Fruit fly (Drosophila melanogaster) whole organism, embryonic: ENCODE data around the gene trr.

ENCODE experiments used
- ATbp ChIP-seq: fragments of 200-800 bp; sonication (Bioruptor generic); optimal IDR thresholded peaks from 2 replicates; lab custom pipeline; 2017; ENCODE audit warnings: missing biosample characterization, mild to moderate bottlenecking, missing genetic modification characterization, missing genetic modification reagents
- Abd-B ChIP-seq: fragments of 200-800 bp; sonication (Bioruptor generic); optimal IDR thresholded peaks from 2 replicates; lab custom pipeline; 2018; ENCODE audit warnings: missing biosample characterization, mild to moderate bottlenecking, missing genetic modification characterization, moderate library complexity
- Aef1 ChIP-seq: fragments of 200-800 bp; sonication (Bioruptor generic); IDR thresholded peaks from 3 replicates; pipeline ENCODE4 v1.3.6; 2022; ENCODE audit warnings: missing biosample characterization, missing genetic modification characterization
- BtbVII ChIP-seq: fragments of 200-800 bp; sonication (Bioruptor generic); optimal IDR thresholded peaks from 3 replicates; lab custom pipeline; 2017; ENCODE audit warnings: missing biosample characterization, mild to moderate bottlenecking, missing genetic modification characterization
- CG10321 ChIP-seq: fragments of 200-800 bp; sonication (Bioruptor generic); IDR thresholded peaks from 2 replicates; pipeline ENCODE4 v1.3.6; 2022; ENCODE audit warnings: missing biosample characterization, missing genetic modification characterization
- CG10654 ChIP-seq: fragments of 200-800 bp; sonication (Bioruptor generic); optimal IDR thresholded peaks from 2 replicates; lab custom pipeline; 2016; ENCODE audit warnings: missing biosample characterization, missing genetic modification characterization
- CG11560 ChIP-seq: fragments of 200-800 bp; sonication (Bioruptor generic); IDR thresholded peaks from 3 replicates; pipeline ENCODE4 v1.3.6; 2022; ENCODE audit warnings: missing biosample characterization, missing genetic modification characterization
- CG12744 ChIP-seq: fragments of 200-800 bp; sonication (Bioruptor generic); optimal IDR thresholded peaks from 2 replicates; lab custom pipeline; 2016; ENCODE audit warnings: missing biosample characterization, missing genetic modification characterization
- CG1529 ChIP-seq: fragments of 200-800 bp; sonication (Bioruptor generic); optimal IDR thresholded peaks from 3 replicates; lab custom pipeline; 2018; ENCODE audit warnings: missing biosample characterization, missing genetic modification characterization
- CG15479 ChIP-seq: fragments of 200-800 bp; sonication (Bioruptor generic); optimal IDR thresholded peaks from 3 replicates; lab custom pipeline; 2019; ENCODE audit warnings: missing biosample characterization, mild to moderate bottlenecking, missing genetic modification characterization, moderate library complexity
- CG1602 ChIP-seq: fragments of 200-800 bp; sonication (Bioruptor generic); optimal IDR thresholded peaks from 3 replicates; lab custom pipeline; 2016; ENCODE audit warnings: missing biosample characterization, missing genetic modification characterization
- CG1647 ChIP-seq: fragments of 200-800 bp; sonication (Bioruptor generic); optimal IDR thresholded peaks from 3 replicates; lab custom pipeline; 2016; ENCODE audit warnings: missing biosample characterization, missing genetic modification characterization
- CG17612 ChIP-seq: fragments of 200-800 bp; sonication (Bioruptor generic); IDR thresholded peaks from 2 replicates; pipeline ENCODE4 v1.3.6; 2022; ENCODE audit warnings: missing biosample characterization, missing genetic modification characterization
- CG2712 ChIP-seq: fragments of 200-800 bp; optimal IDR thresholded peaks from 3 replicates; lab custom pipeline; 2019; ENCODE audit warnings: missing biosample characterization, mild to moderate bottlenecking, missing genetic modification characterization, moderate library complexity
- CG34422 ChIP-seq: fragments of 200-800 bp; sonication (Bioruptor generic); IDR thresholded peaks from 3 replicates; pipeline ENCODE4 v1.3.6; 2022; ENCODE audit warnings: missing biosample characterization, missing genetic modification characterization
- CG42726 ChIP-seq: fragments of 200-800 bp; sonication (Bioruptor generic); IDR thresholded peaks from 2 replicates; pipeline ENCODE4 v1.3.6; 2022; ENCODE audit warnings: missing biosample characterization, missing genetic modification characterization; ENCODE audit not compliant: partially characterized antibody
- CG6854 ChIP-seq: fragments of 200-800 bp; sonication (Bioruptor generic); optimal IDR thresholded peaks from 3 replicates; lab custom pipeline; 2017; ENCODE audit warnings: missing biosample characterization, mild to moderate bottlenecking, missing genetic modification characterization
- CG7271 ChIP-seq: fragments of 200-800 bp; sonication (Bioruptor generic); optimal IDR thresholded peaks from 2 replicates; lab custom pipeline; 2018; ENCODE audit warnings: missing biosample characterization, mild to moderate bottlenecking, missing genetic modification characterization, moderate library complexity
- CG8924 ChIP-seq: fragments of 200-800 bp; optimal IDR thresholded peaks from 3 replicates; lab custom pipeline; 2019; ENCODE audit warnings: missing biosample characterization, mild to moderate bottlenecking, missing genetic modification characterization, moderate library complexity
- Dip2 ChIP-seq: fragments of 200-800 bp; sonication (Bioruptor generic); IDR thresholded peaks from 2 replicates; pipeline ENCODE4 v1.3.6; 2022; ENCODE audit warnings: missing biosample characterization, missing genetic modification characterization
- Elba2 ChIP-seq: fragments of 200-800 bp; sonication (Bioruptor generic); optimal IDR thresholded peaks from 3 replicates; lab custom pipeline; 2016; ENCODE audit warnings: missing biosample characterization, missing genetic modification characterization
- Lim3 ChIP-seq: fragments of 200-800 bp; sonication (Bioruptor generic); IDR thresholded peaks from 2 replicates; pipeline ENCODE4 v1.3.6; 2022; ENCODE audit warnings: missing biosample characterization, missing genetic modification characterization
- Med ChIP-seq: fragments of 200-800 bp; sonication (Bioruptor generic); peaks from one replicate; lab custom pipeline; 2016; ENCODE audit warnings: missing biosample characterization, missing genetic modification characterization, mild to moderate bottlenecking, inconsistent platforms, moderate library complexity
- Meics ChIP-seq: fragments of 200-800 bp; sonication (Bioruptor generic); optimal IDR thresholded peaks from 2 replicates; lab custom pipeline; 2017; ENCODE audit warnings: missing biosample characterization, mild to moderate bottlenecking, missing genetic modification characterization
- Optix ChIP-seq: fragments of 200-800 bp; sonication (Bioruptor generic); IDR thresholded peaks from 3 replicates; pipeline ENCODE4 v1.3.6; 2022; ENCODE audit warnings: missing biosample characterization, missing genetic modification characterization
- PHDP ChIP-seq: fragments of 200-800 bp; sonication (Bioruptor generic); optimal IDR thresholded peaks from 3 replicates; lab custom pipeline; 2018; ENCODE audit warnings: missing biosample characterization, mild to moderate bottlenecking, missing genetic modification characterization, moderate library complexity
- Pdp1 ChIP-seq, 2 experiments: fragments of 200-800 bp; sonication (Bioruptor generic); optimal IDR thresholded peaks; 3 replicates each; lab custom pipeline; 2016; ENCODE audit warnings: missing biosample characterization in 2 of 2, missing genetic modification characterization in 2 of 2, mild to moderate bottlenecking in 1 of 2, moderate library complexity in 1 of 2
- Sin3A ChIP-seq: fragments of >200 bp; optimal IDR thresholded peaks from 2 replicates; lab custom pipeline; 2018
- TFAM ChIP-seq: fragments of 200-800 bp; sonication (Bioruptor generic); optimal IDR thresholded peaks from 2 replicates; lab custom pipeline; 2017; ENCODE audit warnings: missing biosample characterization, missing genetic modification characterization, inconsistent platforms
- Xbp1 ChIP-seq: fragments of 200-800 bp; sonication (Bioruptor generic); optimal IDR thresholded peaks from 3 replicates; lab custom pipeline; 2016; ENCODE audit warnings: missing biosample characterization, mild to moderate bottlenecking, missing genetic modification characterization
- Xrp1 ChIP-seq: fragments of 200-800 bp; sonication (Bioruptor generic); IDR thresholded peaks from 2 replicates; pipeline ENCODE4 v1.3.6; 2022; ENCODE audit warnings: missing biosample characterization, missing genetic modification characterization
- ap ChIP-seq: fragments of 200-800 bp; sonication (Bioruptor generic); IDR thresholded peaks from 2 replicates; pipeline ENCODE4 v1.3.6; 2022; ENCODE audit warnings: missing biosample characterization, missing genetic modification characterization
- ase ChIP-seq: fragments of 200-800 bp; sonication (Bioruptor generic); IDR thresholded peaks from 3 replicates; pipeline ENCODE4 v1.3.6; 2022; ENCODE audit warnings: missing biosample characterization, missing genetic modification characterization
- cato ChIP-seq: fragments of 200-800 bp; sonication (Bioruptor generic); optimal IDR thresholded peaks from 2 replicates; lab custom pipeline; 2016; ENCODE audit warnings: missing biosample characterization, missing genetic modification characterization, borderline replicate concordance
- chinmo ChIP-seq: fragments of 200-800 bp; sonication (Bioruptor generic); IDR thresholded peaks from 4 replicates; pipeline ENCODE4 v1.3.6; 2022; ENCODE audit warnings: missing biosample characterization, missing genetic modification characterization; ENCODE audit not compliant: partially characterized antibody
- crol ChIP-seq: fragments of 200-800 bp; sonication (Bioruptor generic); IDR thresholded peaks from 2 replicates; pipeline ENCODE4 v1.3.6; 2022; ENCODE audit warnings: missing biosample characterization, missing genetic modification characterization
- cwo ChIP-seq: fragments of 200-800 bp; sonication (Bioruptor generic); optimal IDR thresholded peaks from 3 replicates; lab custom pipeline; 2017; ENCODE audit warnings: missing biosample characterization, missing genetic modification characterization, mild to moderate bottlenecking, moderate library complexity, missing genetic modification reagents
- disco-r ChIP-seq: fragments of 200-800 bp; sonication (Bioruptor generic); optimal IDR thresholded peaks from 2 replicates; lab custom pipeline; 2016; ENCODE audit warnings: missing biosample characterization, missing genetic modification characterization
- exex ChIP-seq: fragments of 200-800 bp; sonication (Bioruptor generic); optimal IDR thresholded peaks from 4 replicates; lab custom pipeline; 2018; ENCODE audit warnings: missing biosample characterization, mild to moderate bottlenecking, missing genetic modification characterization, moderate library complexity
- grn ChIP-seq: fragments of 200-800 bp; sonication (Bioruptor generic); optimal IDR thresholded peaks from 3 replicates; lab custom pipeline; 2017; ENCODE audit warnings: missing biosample characterization, missing genetic modification characterization
- gsb-n ChIP-seq: fragments of 200-800 bp; sonication (Bioruptor generic); optimal IDR thresholded peaks from 3 replicates; lab custom pipeline; 2018; ENCODE audit warnings: missing biosample characterization, mild to moderate bottlenecking, missing genetic modification characterization
- hkb ChIP-seq, 2 experiments: fragments of 200-800 bp in 1 of 2; fragments of >200 bp in 1 of 2; sonication (Bioruptor generic) in 1 of 2; IDR thresholded peaks in 1 of 2; optimal IDR thresholded peaks in 1 of 2; 2 replicates each; pipeline versions ENCODE4 v1.3.6 to Lab custom; 2017 to 2022; ENCODE audit warnings: missing biosample characterization in 1 of 2, missing genetic modification characterization in 1 of 2
- insv ChIP-seq, 2 experiments: fragments of 200-800 bp; sonication (Bioruptor generic); optimal IDR thresholded peaks; 3 replicates each; lab custom pipeline; 2016 to 2018; ENCODE audit warnings: missing biosample characterization in 2 of 2, missing genetic modification characterization in 2 of 2
- jigr1 ChIP-seq: fragments of 200-800 bp; sonication (Bioruptor generic); IDR thresholded peaks from 3 replicates; pipeline ENCODE4 v1.3.6; 2022; ENCODE audit warnings: missing biosample characterization, missing genetic modification characterization
- klu ChIP-seq: fragments of 200-800 bp; sonication (Bioruptor generic); IDR thresholded peaks from 2 replicates; pipeline ENCODE4 v1.3.6; 2022; ENCODE audit warnings: missing biosample characterization, missing genetic modification characterization
- lov ChIP-seq, 2 experiments: fragments of 200-800 bp in 1 of 2; fragments of >200 bp in 1 of 2; sonication (Bioruptor generic) in 1 of 2; IDR thresholded peaks in 1 of 2; optimal IDR thresholded peaks in 1 of 2; 2 replicates in 1 of 2; 3 replicates in 1 of 2; pipeline versions ENCODE4 v1.3.6 to Lab custom; 2017 to 2022; ENCODE audit warnings: missing biosample characterization in 1 of 2, missing genetic modification characterization in 1 of 2
- pum ChIP-seq: fragments of 200-800 bp; sonication (Bioruptor generic); optimal IDR thresholded peaks from 2 replicates; lab custom pipeline; 2016; ENCODE audit warnings: missing biosample characterization, missing genetic modification characterization
- sug ChIP-seq: fragments of 200-800 bp; optimal IDR thresholded peaks from 2 replicates; lab custom pipeline; 2019; ENCODE audit warnings: missing biosample characterization, mild to moderate bottlenecking, missing genetic modification characterization, moderate library complexity
- toy ChIP-seq: fragments of 200-800 bp; sonication (Bioruptor generic); IDR thresholded peaks from 2 replicates; pipeline ENCODE4 v1.3.6; 2022; ENCODE audit warnings: missing biosample characterization, missing genetic modification characterization

The trr gene

dm6 chrX:1847735-1848134 lies 42.0 kb downstream of the trr start:
- TF ChIP-seq toy (GFP tag; lab: Robert Waterston, UW), result no peak
- peak in 1 of 2 experiments; percentile 74 for TF ChIP-seq Pdp1 (GFP tag; optimal IDR thresholded peaks at IDR 0.05; lab: Kevin White, UChicago)
- peak; percentile 63 for TF ChIP-seq sug (tag; lab: Kevin White, UChicago)
- TF ChIP-seq cato, result no peak
- TF ChIP-seq TFAM, result no peak
- TF ChIP-seq exex, result peak; percentile 1
- TF ChIP-seq gsb-n, result no peak
- TF ChIP-seq hkb (optimal IDR thresholded peaks at IDR 0.05; lab: Kevin White, UChicago), result no peak
- no peak for TF ChIP-seq hkb (GFP tag; IDR thresholded peaks at IDR 0.05; lab: Robert Waterston, UW)
- TF ChIP-seq grn (GFP tag; lab: Kevin White, UChicago), result peak; percentile 73
- TF ChIP-seq CG34422 (GFP tag; lab: Robert Waterston, UW), result no peak
- peak; percentile 54 for TF ChIP-seq cwo
- TF ChIP-seq pum (GFP tag; lab: Kevin White, UChicago), result no peak
- no peak for TF ChIP-seq CG17612 (GFP tag; lab: Robert Waterston, UW)
- TF ChIP-seq Xrp1 (GFP tag; lab: Robert Waterston, UW), result no peak
- TF ChIP-seq CG2712, result no peak
- no peak for TF ChIP-seq Optix (GFP tag; lab: Robert Waterston, UW)
- no peak for TF ChIP-seq CG10321 (GFP tag; lab: Robert Waterston, UW)
- TF ChIP-seq Sin3A (lab: Kevin White, UChicago), result no peak
- 0 out of 4 replicates have a peak, but pooled peaks have one; percentile 40 for TF ChIP-seq chinmo (GFP tag; lab: Robert Waterston, UW)

dm6 chrX:1846386-1846785 lies 43.4 kb downstream of the trr start:
- TF ChIP-seq ATbp (GFP tag; lab: Kevin White, UChicago), result no peak
- TF ChIP-seq CG1529 (GFP tag; lab: Kevin White, UChicago), result no peak
- TF ChIP-seq crol (GFP tag; lab: Robert Waterston, UW), result 0 out of 2 replicates have a peak, but pooled peaks have one; percentile 14
- peak; percentile 65 for TF ChIP-seq Med
- TF ChIP-seq lov (optimal IDR thresholded peaks at IDR 0.05; lab: Kevin White, UChicago), result no peak
- TF ChIP-seq lov (GFP tag; IDR thresholded peaks at IDR 0.05; lab: Robert Waterston, UW), result no peak
- no peak for TF ChIP-seq Abd-B (GFP tag; lab: Kevin White, UChicago)
- TF ChIP-seq CG1647, result no peak
- TF ChIP-seq CG8924, result no peak
- TF ChIP-seq CG10654 (GFP tag; lab: Kevin White, UChicago), result no peak
- no peak for TF ChIP-seq PHDP

dm6 chrX:1845413-1845951 lies 44.3 kb downstream of the trr start:
- no peak for TF ChIP-seq Dip2 (GFP tag; lab: Robert Waterston, UW)
- TF ChIP-seq CG10654 (GFP tag; lab: Kevin White, UChicago), result peak; percentile 32
- TF ChIP-seq insv (GFP tag; optimal IDR thresholded peaks at IDR 0.05; lab: Kevin White, UChicago), result no peak
- TF ChIP-seq CG15479 (GFP tag; lab: Kevin White, UChicago), result no peak
- TF ChIP-seq jigr1 (GFP tag; lab: Robert Waterston, UW), result no peak
- no peak for TF ChIP-seq CG8924
- TF ChIP-seq Elba2 (GFP tag; lab: Kevin White, UChicago), result no peak
- TF ChIP-seq CG7271 (tag; lab: Kevin White, UChicago), result peak; percentile 30
- TF ChIP-seq Xbp1 (GFP tag; lab: Kevin White, UChicago), result no peak
- peak; percentile 34 for TF ChIP-seq gsb-n
- no peak for TF ChIP-seq ase (GFP tag; lab: Robert Waterston, UW)
- TF ChIP-seq klu (GFP tag; lab: Robert Waterston, UW), result 0 out of 2 replicates have a peak, but pooled peaks have one; percentile 23
- TF ChIP-seq CG11560 (tag; lab: Robert Waterston, UW), result no peak
- TF ChIP-seq Lim3 (GFP tag; lab: Robert Waterston, UW), result no peak
- TF ChIP-seq ap (GFP tag; lab: Robert Waterston, UW), result no peak
- TF ChIP-seq disco-r (GFP tag; lab: Kevin White, UChicago), result peak; percentile 0
- TF ChIP-seq BtbVII (GFP tag; lab: Kevin White, UChicago), result peak; percentile 50
- no peak for TF ChIP-seq CG1602 (GFP tag; lab: Kevin White, UChicago)
- no peak for TF ChIP-seq CG6854 (GFP tag; lab: Kevin White, UChicago)
- TF ChIP-seq Meics (GFP tag; lab: Kevin White, UChicago), result peak; percentile 71
- TF ChIP-seq CG12744 (GFP tag; lab: Kevin White, UChicago), result peak; percentile 62
- no peak for TF ChIP-seq Aef1 (GFP tag; lab: Robert Waterston, UW)
- no peak for TF ChIP-seq CG42726
